Worm (Caenorhabditis elegans) whole organism, L3 larva: ENCODE measurements around the gene soc-2.

Experiments used
- R02D3.7 ChIP-seq: fragments of 150-350 bp; optimal IDR thresholded peaks from 2 replicates; lab custom pipeline; 2014; ENCODE audit warnings: missing biosample characterization, missing genetic modification characterization
- ZK546.5 ChIP-seq: sonication (generic microtip); optimal IDR thresholded peaks from 2 replicates; lab custom pipeline; 2017; ENCODE audit warnings: missing biosample characterization, missing genetic modification characterization
- ama-1 ChIP-seq: fragments of 150-350 bp; optimal IDR thresholded peaks from 2 replicates; lab custom pipeline; 2018
- ceh-28 ChIP-seq: fragments of 150-350 bp; optimal IDR thresholded peaks from 2 replicates; lab custom pipeline; 2014; ENCODE audit warnings: missing biosample characterization, missing genetic modification reagents, missing genetic modification characterization
- ceh-82 ChIP-seq: fragments of 150-350 bp; optimal IDR thresholded peaks from 2 replicates; lab custom pipeline; 2014; ENCODE audit warnings: missing biosample characterization, missing genetic modification characterization
- daf-12 ChIP-seq: fragments of 150-350 bp; optimal IDR thresholded peaks from 2 replicates; lab custom pipeline; 2014; ENCODE audit warnings: missing biosample characterization, missing genetic modification reagents, missing genetic modification characterization
- egl-27 ChIP-seq: sonication (generic microtip); optimal IDR thresholded peaks from 4 replicates; lab custom pipeline; 2017; ENCODE audit warnings: missing biosample characterization, missing genetic modification reagents, missing genetic modification characterization
- egl-5 ChIP-seq: fragments of 150-350 bp; optimal IDR thresholded peaks from 2 replicates; lab custom pipeline; 2017; ENCODE audit warnings: missing biosample characterization, missing genetic modification reagents, missing genetic modification characterization, inconsistent platforms
- elt-1 ChIP-seq: fragments of 150-350 bp; optimal IDR thresholded peaks from 2 replicates; lab custom pipeline; 2014; ENCODE audit warnings: missing biosample characterization, missing genetic modification characterization
- elt-3 ChIP-seq, 3 experiments: fragments of 150-350 bp in 1 of 3; sonication (generic microtip) in 2 of 3; optimal IDR thresholded peaks; 2 replicates in 2 of 3; 4 replicates in 1 of 3; lab custom pipeline; 2014 to 2017; ENCODE audit warnings: missing biosample characterization in 3 of 3, missing genetic modification characterization in 3 of 3
- fkh-10 ChIP-seq: sonication (generic microtip); optimal IDR thresholded peaks from 2 replicates; lab custom pipeline; 2017; ENCODE audit warnings: missing biosample characterization, missing genetic modification reagents, missing genetic modification characterization
- fkh-2 ChIP-seq: fragments of 150-350 bp; optimal IDR thresholded peaks from 2 replicates; lab custom pipeline; 2014; ENCODE audit warnings: missing biosample characterization, missing genetic modification reagents, missing genetic modification characterization
- fos-1 ChIP-seq: fragments of 150-350 bp; optimal IDR thresholded peaks from 2 replicates; lab custom pipeline; 2014; ENCODE audit warnings: missing biosample characterization, missing genetic modification characterization
- hmg-11 ChIP-seq: sonication (generic microtip); optimal IDR thresholded peaks from 2 replicates; lab custom pipeline; 2016; ENCODE audit warnings: missing genetic modification characterization, missing compliant biosample characterization
- jun-1 ChIP-seq: fragments of 150-350 bp; optimal IDR thresholded peaks from 2 replicates; lab custom pipeline; 2014; ENCODE audit warnings: missing biosample characterization, missing genetic modification reagents, missing genetic modification characterization
- lin-15B ChIP-seq: fragments of 150-350 bp; optimal IDR thresholded peaks from 2 replicates; lab custom pipeline; 2014; ENCODE audit warnings: missing biosample characterization, missing genetic modification characterization
- lin-39 ChIP-seq: fragments of 150-350 bp; optimal IDR thresholded peaks from 2 replicates; lab custom pipeline; 2018; ENCODE audit warnings: missing biosample characterization, missing genetic modification reagents, missing genetic modification characterization
- lsy-12 ChIP-seq: sonication (generic microtip); optimal IDR thresholded peaks from 2 replicates; lab custom pipeline; 2016; ENCODE audit warnings: mild to moderate bottlenecking, missing genetic modification characterization, missing compliant biosample characterization
- mdl-1 ChIP-seq: fragments of 150-350 bp; optimal IDR thresholded peaks from 2 replicates; lab custom pipeline; 2014; ENCODE audit warnings: missing biosample characterization, missing genetic modification characterization
- mml-1 ChIP-seq: fragments of 150-350 bp; sonication (generic microtip); optimal IDR thresholded peaks from 3 replicates; lab custom pipeline; 2014; ENCODE audit warnings: missing biosample characterization, missing genetic modification characterization
- nhr-11 ChIP-seq: fragments of 150-350 bp; optimal IDR thresholded peaks from 2 replicates; lab custom pipeline; 2014; ENCODE audit warnings: missing biosample characterization, missing genetic modification characterization
- nhr-12 ChIP-seq: fragments of 150-350 bp; optimal IDR thresholded peaks from 2 replicates; lab custom pipeline; 2014; ENCODE audit warnings: missing biosample characterization, missing genetic modification characterization
- nhr-23 ChIP-seq: fragments of 150-350 bp; optimal IDR thresholded peaks from 2 replicates; lab custom pipeline; 2014; ENCODE audit warnings: missing biosample characterization, missing genetic modification reagents, missing genetic modification characterization
- nhr-237 ChIP-seq: fragments of 150-350 bp; optimal IDR thresholded peaks from 2 replicates; lab custom pipeline; 2014; ENCODE audit warnings: missing biosample characterization, missing genetic modification characterization
- nhr-25 ChIP-seq: sonication (generic microtip); optimal IDR thresholded peaks from 2 replicates; lab custom pipeline; 2017; ENCODE audit warnings: missing biosample characterization, missing genetic modification characterization
- nhr-28 ChIP-seq: fragments of 150-350 bp; optimal IDR thresholded peaks from 2 replicates; lab custom pipeline; 2014; ENCODE audit warnings: missing biosample characterization, missing genetic modification characterization
- nhr-43 ChIP-seq: sonication (generic microtip); optimal IDR thresholded peaks from 2 replicates; lab custom pipeline; 2016; ENCODE audit warnings: mild to moderate bottlenecking, missing genetic modification characterization, missing compliant biosample characterization; ENCODE audit not compliant: poor library complexity, severe bottlenecking
- nhr-67 ChIP-seq: fragments of 150-350 bp; optimal IDR thresholded peaks from 2 replicates; lab custom pipeline; 2014; ENCODE audit warnings: missing biosample characterization, missing genetic modification characterization
- nhr-76 ChIP-seq: fragments of 150-350 bp; sonication (generic microtip); optimal IDR thresholded peaks from 5 replicates; lab custom pipeline; 2014; ENCODE audit warnings: missing biosample characterization, missing genetic modification characterization
- pha-4 ChIP-seq: fragments of 150-350 bp; optimal IDR thresholded peaks from 2 replicates; lab custom pipeline; 2014; ENCODE audit warnings: missing biosample characterization, missing genetic modification reagents, missing genetic modification characterization
- pqm-1 ChIP-seq: fragments of 150-350 bp; optimal IDR thresholded peaks from 2 replicates; lab custom pipeline; 2017; ENCODE audit warnings: missing biosample characterization, missing genetic modification characterization, inconsistent platforms
- sea-2 ChIP-seq: fragments of 150-350 bp; sonication (generic microtip); optimal IDR thresholded peaks from 4 replicates; lab custom pipeline; 2014; ENCODE audit warnings: missing biosample characterization, missing genetic modification reagents, missing genetic modification characterization
- skn-1 ChIP-seq: fragments of 150-350 bp; optimal IDR thresholded peaks from 2 replicates; lab custom pipeline; 2014; ENCODE audit warnings: missing biosample characterization, missing genetic modification characterization
- snpc-4 ChIP-seq: fragments of 150-350 bp; optimal IDR thresholded peaks from 2 replicates; lab custom pipeline; 2014; ENCODE audit warnings: missing biosample characterization, missing genetic modification characterization
- tbx-2 ChIP-seq: sonication (generic microtip); optimal IDR thresholded peaks from 2 replicates; lab custom pipeline; 2016; ENCODE audit warnings: mild to moderate bottlenecking, missing genetic modification characterization, missing compliant biosample characterization
- unc-39 ChIP-seq: sonication (generic microtip); optimal IDR thresholded peaks from 4 replicates; lab custom pipeline; 2017; ENCODE audit warnings: missing biosample characterization, missing genetic modification characterization
- unc-62 ChIP-seq: fragments of 150-350 bp; sonication (generic microtip); optimal IDR thresholded peaks from 4 replicates; lab custom pipeline; 2014; ENCODE audit warnings: missing biosample characterization, missing genetic modification reagents, missing genetic modification characterization
- zag-1 ChIP-seq: fragments of 150-350 bp; optimal IDR thresholded peaks from 2 replicates; lab custom pipeline; 2014; ENCODE audit warnings: missing biosample characterization, missing genetic modification characterization
- ztf-11 ChIP-seq: fragments of 150-350 bp; optimal IDR thresholded peaks from 2 replicates; lab custom pipeline; 2014; ENCODE audit warnings: missing biosample characterization, missing genetic modification characterization
- ztf-4 ChIP-seq: fragments of 150-350 bp; optimal IDR thresholded peaks from 2 replicates; lab custom pipeline; 2014; ENCODE audit warnings: missing biosample characterization, missing genetic modification characterization

The soc-2 gene

ce11 chrIV:5152391-5152790 lies at the start of gene soc-2:
Gene soc-2 (minus strand): TSS chrIV:5152491.
- TF ChIP-seq pha-4 (tag; lab: Kevin White, UChicago) (no peak), unc-39 (tag; lab: Kevin White, UChicago) (no peak)

- TF ChIP-seq unc-62 (GFP tag; lab: Kevin White, UChicago) (no peak), mml-1 (no peak), ZK546.5 (no peak), unc-39 (tag; lab: Kevin White, UChicago) (no peak), hmg-11 (tag; lab: Kevin White, UChicago) (no peak), skn-1 (tag; lab: Kevin White, UChicago) (no peak), nhr-25 (tag; lab: Kevin White, UChicago) (no peak), nhr-28 (tag; lab: Kevin White, UChicago) (no peak), sea-2 (GFP tag; lab: Kevin White, UChicago) (no peak), ceh-28 (no peak), R02D3.7 (tag; lab: Kevin White, UChicago) (no peak), nhr-237 (tag; lab: Kevin White, UChicago) (no peak), egl-27 (no peak), daf-12 (tag; lab: Kevin White, UChicago) (no peak)
Observed at ce11 chrIV:5200813-5201212, 48.5 kb upstream of the soc-2 start.

- TF ChIP-seq sea-2 (GFP tag; lab: Kevin White, UChicago) = no peak
Observed at ce11 chrIV:5195531-5195930, 43.2 kb upstream of the soc-2 start, which contains the start of gene gpa-18. Gene gpa-18 (minus strand): TSS chrIV:5195631.

- TF ChIP-seq lin-15B (peak; percentile 26), mml-1 (no peak), nhr-237 (tag; lab: Kevin White, UChicago) (no peak)
Observed at ce11 chrIV:5188051-5188450, 35.8 kb upstream of the soc-2 start.

- TF ChIP-seq elt-3 (tag; optimal IDR thresholded peaks at IDR 0.05; lab: Kevin White, UChicago) (no peak), pha-4 (tag; lab: Kevin White, UChicago) (peak; percentile 70)
Observed at ce11 chrIV:5186480-5187205, 34.4 kb upstream of the soc-2 start, which contains the start of the genes W03F8.6 and mtrf-1L. Gene W03F8.6 (minus strand): TSS chrIV:5186580. Gene mtrf-1L (plus strand): TSS chrIV:5187155.

- TF ChIP-seq fkh-10 (GFP tag; lab: Kevin White, UChicago) (no peak), egl-5 (tag; lab: Kevin White, UChicago) (peak; percentile 92), fkh-2 (tag; lab: Kevin White, UChicago) (no peak), jun-1 (tag; lab: Kevin White, UChicago) (peak; percentile 83), elt-3 (tag; optimal IDR thresholded peaks at IDR 0.05; lab: Kevin White, UChicago) (peak in 1 of 3 experiments; percentile 49), hmg-11 (tag; lab: Kevin White, UChicago) (peak; percentile 88), nhr-11 (tag; lab: Kevin White, UChicago) (peak; percentile 35), lsy-12 (peak; percentile 91), pqm-1 (tag; lab: Kevin White, UChicago) (peak; percentile 42), pha-4 (tag; lab: Kevin White, UChicago) (peak; percentile 94), egl-27 (peak; percentile 24), skn-1 (tag; lab: Kevin White, UChicago) (peak; percentile 84), zag-1 (tag; lab: Kevin White, UChicago) (no peak), mdl-1 (tag; lab: Kevin White, UChicago) (no peak), ZK546.5 (no peak), ama-1 (peak; percentile 53), lin-15B (peak; percentile 96), nhr-25 (tag; lab: Kevin White, UChicago) (peak; percentile 96), nhr-76 (no peak), fos-1 (tag; lab: Kevin White, UChicago) (no peak), ztf-11 (tag; lab: Kevin White, UChicago) (no peak), ztf-4 (peak; percentile 74), ceh-82 (tag; lab: Kevin White, UChicago) (peak; percentile 87), sea-2 (GFP tag; lab: Kevin White, UChicago) (no peak), snpc-4 (peak; percentile 93), nhr-43 (tag; lab: Kevin White, UChicago) (peak; percentile 91), R02D3.7 (tag; lab: Kevin White, UChicago) (peak; percentile 88), nhr-12 (tag; lab: Kevin White, UChicago) (no peak), nhr-23 (peak; percentile 97), nhr-28 (tag; lab: Kevin White, UChicago) (no peak), tbx-2 (peak; percentile 92), nhr-67 (tag; lab: Kevin White, UChicago) (no peak), unc-62 (GFP tag; lab: Kevin White, UChicago) (no peak), lin-39 (tag; lab: Kevin White, UChicago) (peak; percentile 71), elt-1 (tag; lab: Kevin White, UChicago) (peak; percentile 69)
Observed at ce11 chrIV:5183755-5184166, 31.5 kb upstream of the soc-2 start, which contains the start of gene W03F8.4. Gene W03F8.4 (plus strand): TSS chrIV:5184123.
